Fruit fly (Drosophila melanogaster) whole organism, embryonic: ENCODE measurements around the gene CG31549.

Experiments
- Antp ChIP-seq: fragments of 200-800 bp; sonication (Bioruptor generic); optimal IDR thresholded peaks from 3 replicates; lab custom pipeline; 2016; ENCODE audit warnings: missing biosample characterization, missing genetic modification characterization
- Asciz ChIP-seq: fragments of 200-800 bp; sonication (Bioruptor generic); optimal IDR thresholded peaks from 2 replicates; lab custom pipeline; 2017; ENCODE audit warnings: missing biosample characterization, mild to moderate bottlenecking, missing genetic modification characterization, missing genetic modification reagents
- Atf-2 ChIP-seq: fragments of 200-800 bp; sonication (Bioruptor generic); optimal IDR thresholded peaks from 2 replicates; lab custom pipeline; 2016; ENCODE audit warnings: missing biosample characterization, missing genetic modification characterization
- Bdp1 ChIP-seq: fragments of 200-800 bp; sonication (Bioruptor generic); optimal IDR thresholded peaks from 3 replicates; lab custom pipeline; 2016; ENCODE audit warnings: missing biosample characterization, missing genetic modification characterization
- C15 ChIP-seq: fragments of 200-800 bp; sonication (Bioruptor generic); IDR thresholded peaks from 3 replicates; pipeline ENCODE4 v1.3.6; 2022; ENCODE audit warnings: missing biosample characterization, missing genetic modification characterization
- CG10209 ChIP-seq: fragments of 200-800 bp; sonication (Bioruptor generic); optimal IDR thresholded peaks from 3 replicates; lab custom pipeline; 2017; ENCODE audit warnings: missing biosample characterization, mild to moderate bottlenecking, missing genetic modification characterization, missing genetic modification reagents
- CG10366 ChIP-seq: fragments of 200-800 bp; sonication (Bioruptor generic); IDR thresholded peaks from 2 replicates; pipeline ENCODE4 v1.3.6; 2022; ENCODE audit warnings: missing biosample characterization, missing genetic modification characterization
- CG10431 ChIP-seq: fragments of 200-800 bp; sonication (Bioruptor generic); optimal IDR thresholded peaks from 3 replicates; lab custom pipeline; 2018; ENCODE audit warnings: missing biosample characterization, mild to moderate bottlenecking, missing genetic modification characterization
- CG10565 ChIP-seq: fragments of 200-800 bp; sonication (Bioruptor generic); optimal IDR thresholded peaks from 3 replicates; lab custom pipeline; 2016; ENCODE audit warnings: missing biosample characterization, mild to moderate bottlenecking, missing genetic modification characterization
- CG12071 ChIP-seq: fragments of 200-800 bp; sonication (Bioruptor generic); optimal IDR thresholded peaks from 3 replicates; lab custom pipeline; 2018; ENCODE audit warnings: missing biosample characterization, mild to moderate bottlenecking, missing genetic modification characterization
- CG12155 ChIP-seq: fragments of 200-800 bp; sonication (Bioruptor generic); optimal IDR thresholded peaks from 3 replicates; lab custom pipeline; 2016; ENCODE audit warnings: missing biosample characterization, missing genetic modification characterization
- CG12299 ChIP-seq: fragments of 200-800 bp; sonication (Bioruptor generic); optimal IDR thresholded peaks from 2 replicates; lab custom pipeline; 2018; ENCODE audit warnings: missing biosample characterization, mild to moderate bottlenecking, missing genetic modification characterization
- CG12769 ChIP-seq: fragments of 200-800 bp; sonication (Bioruptor generic); optimal IDR thresholded peaks from 2 replicates; lab custom pipeline; 2019; ENCODE audit warnings: missing biosample characterization, mild to moderate bottlenecking, missing genetic modification characterization, moderate library complexity
- CG13624 ChIP-seq: fragments of 200-800 bp; sonication (Bioruptor generic); optimal IDR thresholded peaks from 2 replicates; lab custom pipeline; 2016; ENCODE audit warnings: missing biosample characterization, missing genetic modification characterization
- CG15011 ChIP-seq: fragments of 200-800 bp; sonication (Bioruptor generic); optimal IDR thresholded peaks from 3 replicates; lab custom pipeline; 2018; ENCODE audit warnings: missing biosample characterization, mild to moderate bottlenecking, missing genetic modification characterization
- CG15269 ChIP-seq: fragments of 200-800 bp; sonication (Bioruptor generic); optimal IDR thresholded peaks from 2 replicates; lab custom pipeline; 2018; ENCODE audit warnings: missing biosample characterization, mild to moderate bottlenecking, missing genetic modification characterization, moderate library complexity
- CG1603 ChIP-seq: fragments of 200-800 bp; sonication (Bioruptor generic); optimal IDR thresholded peaks from 2 replicates; lab custom pipeline; 2019; ENCODE audit warnings: missing biosample characterization, mild to moderate bottlenecking, missing genetic modification characterization, moderate library complexity
- CG17568 ChIP-seq: fragments of 200-800 bp; sonication (Bioruptor generic); optimal IDR thresholded peaks from 2 replicates; lab custom pipeline; 2018; ENCODE audit warnings: missing biosample characterization, mild to moderate bottlenecking, missing genetic modification characterization, moderate library complexity
- CG1792 ChIP-seq: fragments of 200-800 bp; sonication (Bioruptor generic); optimal IDR thresholded peaks from 2 replicates; lab custom pipeline; 2016; ENCODE audit warnings: missing biosample characterization, missing genetic modification characterization
- CG2199 ChIP-seq: fragments of 200-800 bp; sonication (Bioruptor generic); IDR thresholded peaks from 3 replicates; pipeline ENCODE4 v1.3.6; 2022; ENCODE audit warnings: missing biosample characterization, missing genetic modification characterization
- CG3065 ChIP-seq: fragments of 200-800 bp; sonication (Bioruptor generic); optimal IDR thresholded peaks from 2 replicates; lab custom pipeline; 2016; ENCODE audit warnings: missing biosample characterization, missing genetic modification characterization
- CG31388 ChIP-seq: fragments of 200-800 bp; sonication (Bioruptor generic); optimal IDR thresholded peaks from 2 replicates; lab custom pipeline; 2016; ENCODE audit warnings: missing biosample characterization, missing genetic modification characterization
- CG3847 ChIP-seq: fragments of 200-800 bp; sonication (Bioruptor generic); IDR thresholded peaks from 2 replicates; pipeline ENCODE4 v1.3.6; 2022; ENCODE audit warnings: missing biosample characterization, missing genetic modification characterization
- CG6854 ChIP-seq: fragments of 200-800 bp; sonication (Bioruptor generic); optimal IDR thresholded peaks from 3 replicates; lab custom pipeline; 2017; ENCODE audit warnings: missing biosample characterization, mild to moderate bottlenecking, missing genetic modification characterization
- CG7963 ChIP-seq: fragments of 200-800 bp; sonication (Bioruptor generic); IDR thresholded peaks from 3 replicates; pipeline ENCODE4 v1.3.6; 2022; ENCODE audit warnings: missing biosample characterization, missing genetic modification characterization; ENCODE audit not compliant: partially characterized antibody
- CG7987 ChIP-seq: fragments of 200-800 bp; sonication (Bioruptor generic); optimal IDR thresholded peaks from 2 replicates; lab custom pipeline; 2018; ENCODE audit warnings: missing biosample characterization, mild to moderate bottlenecking, missing genetic modification characterization, moderate library complexity
- CG8290 ChIP-seq, 3 experiments: fragments of 200-800 bp; sonication (Bioruptor generic); optimal IDR thresholded peaks; 2 replicates each; lab custom pipeline; 2016 to 2019; ENCODE audit warnings: missing biosample characterization in 3 of 3, missing genetic modification characterization in 3 of 3, mild to moderate bottlenecking in 2 of 3, moderate library complexity in 1 of 3
- CG9609 ChIP-seq: fragments of 200-800 bp; sonication (Bioruptor generic); optimal IDR thresholded peaks from 3 replicates; lab custom pipeline; 2016; ENCODE audit warnings: missing biosample characterization, missing genetic modification characterization
- CG9797 ChIP-seq: fragments of 200-800 bp; sonication (Bioruptor generic); optimal IDR thresholded peaks from 3 replicates; lab custom pipeline; 2018; ENCODE audit warnings: missing biosample characterization, mild to moderate bottlenecking, missing genetic modification characterization
- CG9932 ChIP-seq: fragments of 200-800 bp; sonication (Bioruptor generic); IDR thresholded peaks from 2 replicates; pipeline ENCODE4 v1.3.6; 2022; ENCODE audit warnings: missing biosample characterization, missing genetic modification characterization
- Drgx ChIP-seq: fragments of 200-800 bp; sonication (Bioruptor generic); IDR thresholded peaks from 2 replicates; pipeline ENCODE4 v1.3.6; 2022; ENCODE audit warnings: missing biosample characterization, missing genetic modification characterization
- E2f2 ChIP-seq: fragments of 200-800 bp; sonication (Bioruptor generic); IDR thresholded peaks from 2 replicates; pipeline ENCODE4 v1.3.6; 2022; ENCODE audit warnings: missing biosample characterization, missing genetic modification characterization
- H2.0 ChIP-seq: fragments of 200-800 bp; sonication (Bioruptor generic); IDR thresholded peaks from 2 replicates; pipeline ENCODE4 v1.3.6; 2022; ENCODE audit warnings: missing biosample characterization, missing genetic modification characterization
- HmgD ChIP-seq: fragments of 200-800 bp; sonication (Bioruptor generic); optimal IDR thresholded peaks from 3 replicates; lab custom pipeline; 2016; ENCODE audit warnings: missing biosample characterization, missing genetic modification characterization
- Lhr ChIP-seq: fragments of 200-800 bp; sonication (Bioruptor generic); optimal IDR thresholded peaks from 3 replicates; lab custom pipeline; 2017; ENCODE audit warnings: mild to moderate bottlenecking, missing biosample characterization, missing genetic modification reagents, missing genetic modification characterization
- Mrtf ChIP-seq: fragments of 200-800 bp; sonication (Bioruptor generic); IDR thresholded peaks from 3 replicates; pipeline ENCODE4 v1.3.6; 2022; ENCODE audit warnings: missing biosample characterization, missing genetic modification characterization
- Pdp1 ChIP-seq, 2 experiments: fragments of 200-800 bp; sonication (Bioruptor generic); optimal IDR thresholded peaks; 3 replicates each; lab custom pipeline; 2016; ENCODE audit warnings: missing biosample characterization in 2 of 2, missing genetic modification characterization in 2 of 2, mild to moderate bottlenecking in 1 of 2, moderate library complexity in 1 of 2
- TFAM ChIP-seq: fragments of 200-800 bp; sonication (Bioruptor generic); optimal IDR thresholded peaks from 2 replicates; lab custom pipeline; 2017; ENCODE audit warnings: missing biosample characterization, missing genetic modification characterization, inconsistent platforms
- cad ChIP-seq: fragments of >200 bp; optimal IDR thresholded peaks from 2 replicates; lab custom pipeline; 2017; ENCODE audit warnings: missing biosample characterization, missing genetic modification characterization
- corto ChIP-seq: fragments of 200-800 bp; sonication (Bioruptor generic); optimal IDR thresholded peaks from 2 replicates; lab custom pipeline; 2016; ENCODE audit warnings: missing biosample characterization, mild to moderate bottlenecking, missing genetic modification characterization, moderate library complexity
- gem ChIP-seq: fragments of 200-800 bp; sonication (Bioruptor generic); optimal IDR thresholded peaks from 2 replicates; lab custom pipeline; 2019; ENCODE audit warnings: missing biosample characterization, mild to moderate bottlenecking, missing genetic modification characterization, moderate library complexity
- hkb ChIP-seq, 2 experiments: fragments of 200-800 bp in 1 of 2; fragments of >200 bp in 1 of 2; sonication (Bioruptor generic) in 1 of 2; IDR thresholded peaks in 1 of 2; optimal IDR thresholded peaks in 1 of 2; 2 replicates each; pipeline versions ENCODE4 v1.3.6 to Lab custom; 2017 to 2022; ENCODE audit warnings: missing biosample characterization in 1 of 2, missing genetic modification characterization in 1 of 2
- lov ChIP-seq, 2 experiments: fragments of 200-800 bp in 1 of 2; fragments of >200 bp in 1 of 2; sonication (Bioruptor generic) in 1 of 2; IDR thresholded peaks in 1 of 2; optimal IDR thresholded peaks in 1 of 2; 2 replicates in 1 of 2; 3 replicates in 1 of 2; pipeline versions ENCODE4 v1.3.6 to Lab custom; 2017 to 2022; ENCODE audit warnings: missing biosample characterization in 1 of 2, missing genetic modification characterization in 1 of 2
- nerfin-1 ChIP-seq: fragments of 200-800 bp; sonication (Bioruptor generic); optimal IDR thresholded peaks from 3 replicates; lab custom pipeline; 2019; ENCODE audit warnings: missing biosample characterization, mild to moderate bottlenecking, missing genetic modification characterization, moderate library complexity
- nom ChIP-seq: fragments of 200-800 bp; sonication (Bioruptor generic); optimal IDR thresholded peaks from 2 replicates; lab custom pipeline; 2017; ENCODE audit warnings: missing biosample characterization, missing genetic modification characterization, mild to moderate bottlenecking, moderate library complexity, missing genetic modification reagents
- sna ChIP-seq: fragments of 200-800 bp; sonication (Bioruptor generic); IDR thresholded peaks from 2 replicates; pipeline ENCODE4 v1.3.6; 2022; ENCODE audit warnings: missing biosample characterization, missing genetic modification characterization; ENCODE audit not compliant: partially characterized antibody
- tup ChIP-seq: fragments of 200-800 bp; sonication (Bioruptor generic); optimal IDR thresholded peaks from 2 replicates; lab custom pipeline; 2016; ENCODE audit warnings: missing biosample characterization, mild to moderate bottlenecking, missing genetic modification characterization, moderate library complexity
- usp ChIP-seq: fragments of >200 bp; optimal IDR thresholded peaks from 2 replicates; lab custom pipeline; 2017; ENCODE audit warnings: missing biosample characterization, missing genetic modification characterization

The CG31549 gene

dm6 chr3R:5622985-5623630 lies 8.9 kb upstream of the CG31549 start (continued):
- TF ChIP-seq gem (peak; percentile 78), Bdp1 (GFP tag; lab: Kevin White, UChicago) (peak; percentile 65), HmgD (peak; percentile 47), nom (GFP tag; lab: Kevin White, UChicago) (peak; percentile 68), CG12299 (peak; percentile 90), CG9609 (peak; percentile 29), CG10366 (GFP tag; lab: Robert Waterston, UW) (no peak), CG13624 (GFP tag; lab: Kevin White, UChicago) (peak; percentile 28), CG17568 (GFP tag; lab: Kevin White, UChicago) (peak; percentile 91), CG3065 (GFP tag; lab: Kevin White, UChicago) (peak; percentile 26), C15 (GFP tag; lab: Robert Waterston, UW) (no peak), E2f2 (GFP tag; lab: Robert Waterston, UW) (no peak), CG7987 (peak; percentile 90), CG12769 (tag; lab: Kevin White, UChicago) (peak; percentile 73), hkb (optimal IDR thresholded peaks at IDR 0.05; lab: Kevin White, UChicago) (no peak), hkb (GFP tag; IDR thresholded peaks at IDR 0.05; lab: Robert Waterston, UW) (no peak), Atf-2 (peak; percentile 46), H2.0 (GFP tag; lab: Robert Waterston, UW) (no peak), CG10431 (peak; percentile 96), CG1792 (GFP tag; lab: Kevin White, UChicago) (peak; percentile 72), CG12155 (GFP tag; lab: Kevin White, UChicago) (peak; percentile 36), Mrtf (GFP tag; lab: Robert Waterston, UW) (no peak), usp (GFP tag; lab: Kevin White, UChicago) (no peak), CG15269 (tag; lab: Kevin White, UChicago) (peak; percentile 70), sna (GFP tag; lab: Robert Waterston, UW) (no peak), CG8290 (GFP tag; optimal IDR thresholded peaks at IDR 0.05; lab: Kevin White, UChicago) (peak; percentile 70), CG8290 (tag; optimal IDR thresholded peaks at IDR 0.05; lab: Kevin White, UChicago) (peak; percentile 88 to 91), CG3847 (GFP tag; lab: Robert Waterston, UW) (no peak), TFAM (GFP tag; lab: Kevin White, UChicago) (peak; percentile 9), Lhr (peak; percentile 68), CG2199 (GFP tag; lab: Robert Waterston, UW) (no peak), CG15011 (GFP tag; lab: Kevin White, UChicago) (peak; percentile 64), CG9797 (GFP tag; lab: Kevin White, UChicago) (peak; percentile 1), CG12071 (GFP tag; lab: Kevin White, UChicago) (peak; percentile 86), Drgx (GFP tag; lab: Robert Waterston, UW) (no peak), CG6854 (GFP tag; lab: Kevin White, UChicago) (no peak), CG10209 (GFP tag; lab: Kevin White, UChicago) (peak; percentile 86), CG7963 (GFP tag; lab: Robert Waterston, UW) (no peak), nerfin-1 (tag; lab: Kevin White, UChicago) (peak; percentile 87), cad (GFP tag; lab: Kevin White, UChicago) (no peak), CG1603 (tag; lab: Kevin White, UChicago) (peak; percentile 81), CG10565 (GFP tag; lab: Kevin White, UChicago) (no peak), tup (GFP tag; lab: Kevin White, UChicago) (peak; percentile 65), lov (optimal IDR thresholded peaks at IDR 0.05; lab: Kevin White, UChicago) (no peak), lov (GFP tag; IDR thresholded peaks at IDR 0.05; lab: Robert Waterston, UW) (no peak), Asciz (GFP tag; lab: Kevin White, UChicago) (peak; percentile 91), corto (GFP tag; lab: Kevin White, UChicago) (no peak), Pdp1 (GFP tag; optimal IDR thresholded peaks at IDR 0.05; lab: Kevin White, UChicago) (peak; percentile 35 to 87), CG31388 (GFP tag; lab: Kevin White, UChicago) (peak; percentile 40), Antp (peak; percentile 56), CG9932 (GFP tag; lab: Robert Waterston, UW) (no peak)
